Worm (Caenorhabditis elegans) whole organism, L3 larva: Measurements from ENCODE around the gene glb-3.
A peak's percentile ranks its signal among the peaks of the same experiment; 100 is the strongest.

Experiments used
- R02D3.7 ChIP-seq: fragments of 150-350 bp; optimal IDR thresholded peaks from 2 replicates; lab custom pipeline; 2014; ENCODE audit warnings: missing biosample characterization, missing genetic modification characterization
- ZK546.5 ChIP-seq: sonication (generic microtip); optimal IDR thresholded peaks from 2 replicates; lab custom pipeline; 2017; ENCODE audit warnings: missing biosample characterization, missing genetic modification characterization
- aly-2 ChIP-seq: fragments of 150-350 bp; optimal IDR thresholded peaks from 2 replicates; lab custom pipeline; 2014; ENCODE audit warnings: missing biosample characterization, missing genetic modification characterization
- ama-1 ChIP-seq: fragments of 150-350 bp; optimal IDR thresholded peaks from 2 replicates; lab custom pipeline; 2018
- ceh-16 ChIP-seq: sonication (generic microtip); optimal IDR thresholded peaks from 2 replicates; lab custom pipeline; 2017; ENCODE audit warnings: missing biosample characterization, missing genetic modification characterization
- ceh-28 ChIP-seq: fragments of 150-350 bp; optimal IDR thresholded peaks from 2 replicates; lab custom pipeline; 2014; ENCODE audit warnings: missing biosample characterization, missing genetic modification reagents, missing genetic modification characterization
- ceh-82 ChIP-seq: fragments of 150-350 bp; optimal IDR thresholded peaks from 2 replicates; lab custom pipeline; 2014; ENCODE audit warnings: missing biosample characterization, missing genetic modification characterization
- ceh-9 ChIP-seq: sonication (generic microtip); optimal IDR thresholded peaks from 2 replicates; lab custom pipeline; 2018; ENCODE audit warnings: missing biosample characterization, missing genetic modification characterization
- daf-12 ChIP-seq: fragments of 150-350 bp; optimal IDR thresholded peaks from 2 replicates; lab custom pipeline; 2014; ENCODE audit warnings: missing biosample characterization, missing genetic modification reagents, missing genetic modification characterization
- egl-27 ChIP-seq: sonication (generic microtip); optimal IDR thresholded peaks from 4 replicates; lab custom pipeline; 2017; ENCODE audit warnings: missing biosample characterization, missing genetic modification reagents, missing genetic modification characterization
- egl-5 ChIP-seq: fragments of 150-350 bp; optimal IDR thresholded peaks from 2 replicates; lab custom pipeline; 2017; ENCODE audit warnings: missing biosample characterization, missing genetic modification reagents, missing genetic modification characterization, inconsistent platforms
- elt-1 ChIP-seq: fragments of 150-350 bp; optimal IDR thresholded peaks from 2 replicates; lab custom pipeline; 2014; ENCODE audit warnings: missing biosample characterization, missing genetic modification characterization
- elt-2 ChIP-seq: sonication (generic microtip); optimal IDR thresholded peaks from 2 replicates; lab custom pipeline; 2016; ENCODE audit warnings: missing genetic modification reagents, mild to moderate bottlenecking, missing genetic modification characterization, missing compliant biosample characterization
- elt-3 ChIP-seq, 3 experiments: fragments of 150-350 bp in 1 of 3; sonication (generic microtip) in 2 of 3; optimal IDR thresholded peaks; 2 replicates in 2 of 3; 4 replicates in 1 of 3; lab custom pipeline; 2014 to 2017; ENCODE audit warnings: missing biosample characterization in 3 of 3, missing genetic modification characterization in 3 of 3
- eor-1 ChIP-seq, 2 experiments: fragments of 150-350 bp; optimal IDR thresholded peaks; 2 replicates each; lab custom pipeline; 2014 to 2018; ENCODE audit warnings: missing biosample characterization in 2 of 2, missing genetic modification characterization in 2 of 2
- fkh-10 ChIP-seq: sonication (generic microtip); optimal IDR thresholded peaks from 2 replicates; lab custom pipeline; 2017; ENCODE audit warnings: missing biosample characterization, missing genetic modification reagents, missing genetic modification characterization
- fos-1 ChIP-seq: fragments of 150-350 bp; optimal IDR thresholded peaks from 2 replicates; lab custom pipeline; 2014; ENCODE audit warnings: missing biosample characterization, missing genetic modification characterization
- hmg-11 ChIP-seq: sonication (generic microtip); optimal IDR thresholded peaks from 2 replicates; lab custom pipeline; 2016; ENCODE audit warnings: missing genetic modification characterization, missing compliant biosample characterization
- jun-1 ChIP-seq: fragments of 150-350 bp; optimal IDR thresholded peaks from 2 replicates; lab custom pipeline; 2014; ENCODE audit warnings: missing biosample characterization, missing genetic modification reagents, missing genetic modification characterization
- lin-39 ChIP-seq: fragments of 150-350 bp; optimal IDR thresholded peaks from 2 replicates; lab custom pipeline; 2018; ENCODE audit warnings: missing biosample characterization, missing genetic modification reagents, missing genetic modification characterization
- lsy-12 ChIP-seq: sonication (generic microtip); optimal IDR thresholded peaks from 2 replicates; lab custom pipeline; 2016; ENCODE audit warnings: mild to moderate bottlenecking, missing genetic modification characterization, missing compliant biosample characterization
- mdl-1 ChIP-seq: fragments of 150-350 bp; optimal IDR thresholded peaks from 2 replicates; lab custom pipeline; 2014; ENCODE audit warnings: missing biosample characterization, missing genetic modification characterization
- mml-1 ChIP-seq: fragments of 150-350 bp; sonication (generic microtip); optimal IDR thresholded peaks from 3 replicates; lab custom pipeline; 2014; ENCODE audit warnings: missing biosample characterization, missing genetic modification characterization
- nfya-1 ChIP-seq: sonication (generic microtip); optimal IDR thresholded peaks from 2 replicates; lab custom pipeline; 2017; ENCODE audit warnings: missing genetic modification characterization, mild to moderate bottlenecking, missing compliant biosample characterization, antibody characterized with exemption, moderate library complexity; ENCODE audit not compliant: insufficient read depth
- nhr-11 ChIP-seq: fragments of 150-350 bp; optimal IDR thresholded peaks from 2 replicates; lab custom pipeline; 2014; ENCODE audit warnings: missing biosample characterization, missing genetic modification characterization
- nhr-12 ChIP-seq: fragments of 150-350 bp; optimal IDR thresholded peaks from 2 replicates; lab custom pipeline; 2014; ENCODE audit warnings: missing biosample characterization, missing genetic modification characterization
- nhr-23 ChIP-seq: fragments of 150-350 bp; optimal IDR thresholded peaks from 2 replicates; lab custom pipeline; 2014; ENCODE audit warnings: missing biosample characterization, missing genetic modification reagents, missing genetic modification characterization
- nhr-237 ChIP-seq: fragments of 150-350 bp; optimal IDR thresholded peaks from 2 replicates; lab custom pipeline; 2014; ENCODE audit warnings: missing biosample characterization, missing genetic modification characterization
- nhr-25 ChIP-seq: sonication (generic microtip); optimal IDR thresholded peaks from 2 replicates; lab custom pipeline; 2017; ENCODE audit warnings: missing biosample characterization, missing genetic modification characterization
- nhr-28 ChIP-seq: fragments of 150-350 bp; optimal IDR thresholded peaks from 2 replicates; lab custom pipeline; 2014; ENCODE audit warnings: missing biosample characterization, missing genetic modification characterization
- nhr-43 ChIP-seq: sonication (generic microtip); optimal IDR thresholded peaks from 2 replicates; lab custom pipeline; 2016; ENCODE audit warnings: mild to moderate bottlenecking, missing genetic modification characterization, missing compliant biosample characterization; ENCODE audit not compliant: poor library complexity, severe bottlenecking
- nhr-67 ChIP-seq: fragments of 150-350 bp; optimal IDR thresholded peaks from 2 replicates; lab custom pipeline; 2014; ENCODE audit warnings: missing biosample characterization, missing genetic modification characterization
- nhr-76 ChIP-seq: fragments of 150-350 bp; sonication (generic microtip); optimal IDR thresholded peaks from 5 replicates; lab custom pipeline; 2014; ENCODE audit warnings: missing biosample characterization, missing genetic modification characterization
- nhr-77 ChIP-seq: fragments of 150-350 bp; optimal IDR thresholded peaks from 2 replicates; lab custom pipeline; 2014; ENCODE audit warnings: missing biosample characterization, missing genetic modification characterization
- pha-4 ChIP-seq: fragments of 150-350 bp; optimal IDR thresholded peaks from 2 replicates; lab custom pipeline; 2014; ENCODE audit warnings: missing biosample characterization, missing genetic modification reagents, missing genetic modification characterization
- pqm-1 ChIP-seq: fragments of 150-350 bp; optimal IDR thresholded peaks from 2 replicates; lab custom pipeline; 2017; ENCODE audit warnings: missing biosample characterization, missing genetic modification characterization, inconsistent platforms
- sea-2 ChIP-seq: fragments of 150-350 bp; sonication (generic microtip); optimal IDR thresholded peaks from 4 replicates; lab custom pipeline; 2014; ENCODE audit warnings: missing biosample characterization, missing genetic modification reagents, missing genetic modification characterization
- snpc-4 ChIP-seq: fragments of 150-350 bp; optimal IDR thresholded peaks from 2 replicates; lab custom pipeline; 2014; ENCODE audit warnings: missing biosample characterization, missing genetic modification characterization
- tbx-2 ChIP-seq: sonication (generic microtip); optimal IDR thresholded peaks from 2 replicates; lab custom pipeline; 2016; ENCODE audit warnings: mild to moderate bottlenecking, missing genetic modification characterization, missing compliant biosample characterization
- unc-62 ChIP-seq: fragments of 150-350 bp; sonication (generic microtip); optimal IDR thresholded peaks from 4 replicates; lab custom pipeline; 2014; ENCODE audit warnings: missing biosample characterization, missing genetic modification reagents, missing genetic modification characterization
- zag-1 ChIP-seq: fragments of 150-350 bp; optimal IDR thresholded peaks from 2 replicates; lab custom pipeline; 2014; ENCODE audit warnings: missing biosample characterization, missing genetic modification characterization
- ztf-11 ChIP-seq: fragments of 150-350 bp; optimal IDR thresholded peaks from 2 replicates; lab custom pipeline; 2014; ENCODE audit warnings: missing biosample characterization, missing genetic modification characterization
- ztf-4 ChIP-seq: fragments of 150-350 bp; optimal IDR thresholded peaks from 2 replicates; lab custom pipeline; 2014; ENCODE audit warnings: missing biosample characterization, missing genetic modification characterization

The glb-3 gene

DNA sequence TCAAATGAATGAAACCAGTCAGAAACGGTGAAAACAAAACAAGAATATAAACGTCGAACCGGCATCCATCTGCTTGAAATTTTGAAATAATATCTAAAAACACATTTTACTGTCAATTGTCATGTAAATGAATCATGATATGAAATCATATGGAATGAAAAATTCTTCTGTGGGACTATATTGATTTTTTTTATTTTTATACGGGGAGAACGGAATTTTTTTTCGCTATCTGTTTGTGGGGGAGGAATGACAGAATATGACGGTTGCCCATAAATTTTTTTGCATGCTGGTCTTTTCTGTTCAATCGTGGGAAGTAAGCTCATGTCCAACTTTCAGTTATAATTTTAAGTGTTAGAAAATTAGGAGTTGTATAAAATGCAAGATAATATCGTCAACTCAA is 10.3 kb downstream of the glb-3 start, which contains the start of gene C06H2.7:
Gene C06H2.7 (minus strand): TSS at position 101 of the 400 bp plus-strand sequence.
- no peak for TF ChIP-seq lsy-12 (tag; lab: Kevin White, UChicago)
- no peak for TF ChIP-seq ceh-28 (tag; lab: Kevin White, UChicago)
- no peak for TF ChIP-seq elt-3 (tag; optimal IDR thresholded peaks at IDR 0.05; lab: Kevin White, UChicago)
- no peak for TF ChIP-seq pha-4 (tag; lab: Kevin White, UChicago)
- TF ChIP-seq zag-1 (tag; lab: Kevin White, UChicago): no peak
- no peak for TF ChIP-seq R02D3.7 (tag; lab: Kevin White, UChicago)
- no peak for TF ChIP-seq fkh-10 (GFP tag; lab: Kevin White, UChicago)
- no peak for TF ChIP-seq ama-1 (lab: Kevin White, UChicago)

DNA sequence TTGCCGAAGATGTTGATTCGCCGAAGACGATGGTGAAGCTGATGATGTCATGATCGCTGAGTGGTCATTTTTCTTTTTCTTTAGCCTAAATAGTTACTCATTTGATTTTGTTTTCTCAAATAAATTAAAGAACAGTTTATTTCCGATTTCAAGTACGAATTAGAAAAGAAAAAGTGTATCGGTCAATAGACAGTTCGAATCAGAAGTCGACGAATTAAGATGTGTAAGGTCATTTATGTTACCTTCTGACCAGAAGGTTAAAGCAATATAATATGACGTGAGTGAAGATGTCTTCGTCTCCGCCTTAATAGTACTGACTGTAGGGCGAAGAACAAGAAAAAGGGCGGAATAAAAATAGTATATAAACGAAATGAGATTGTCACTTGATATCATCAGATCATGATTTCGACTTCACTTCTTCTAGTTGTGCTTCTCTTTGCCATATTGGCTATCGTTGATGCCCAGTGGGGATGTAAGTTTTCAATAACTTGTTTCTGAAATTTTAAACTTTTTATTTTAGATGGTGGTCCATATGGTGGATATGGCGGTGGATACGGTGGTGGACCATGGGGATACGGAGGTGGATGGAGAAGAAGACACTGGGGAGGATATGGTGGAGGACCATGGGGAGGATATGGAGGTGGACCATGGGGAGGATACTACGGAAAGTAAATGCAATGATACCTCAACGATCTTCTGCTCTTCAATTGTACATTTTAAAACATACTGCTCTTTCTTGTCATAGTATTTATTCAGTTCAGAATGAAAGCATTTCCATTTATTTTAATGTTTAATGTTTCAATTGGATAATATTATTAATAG is 12.8 kb downstream of the glb-3 start, which contains the start of the genes T19C4.24 and nlp-33:
Gene T19C4.24 (minus strand): TSS at position 51 of the 822 bp plus-strand sequence.
Gene nlp-33 (plus strand): TSS at position 389 of the 822 bp plus-strand sequence.
- TF ChIP-seq eor-1 (tag; optimal IDR thresholded peaks at IDR 0.05; lab: Kevin White, UChicago): no peak
- no peak for TF ChIP-seq nhr-77 (tag; lab: Kevin White, UChicago)
- no peak for TF ChIP-seq fos-1 (tag; lab: Kevin White, UChicago)
- TF ChIP-seq nhr-43 (tag; lab: Kevin White, UChicago): peak; percentile 61
- no peak for TF ChIP-seq tbx-2 (tag; lab: Kevin White, UChicago)
- no peak for TF ChIP-seq ztf-4 (tag; lab: Kevin White, UChicago)
- no peak for TF ChIP-seq ceh-16
- peak; percentile 37 for TF ChIP-seq nhr-23 (tag; lab: Kevin White, UChicago)
- TF ChIP-seq pqm-1: no peak
- TF ChIP-seq elt-3 (tag; optimal IDR thresholded peaks at IDR 0.05; lab: Kevin White, UChicago): peak in 1 of 3 experiments; percentile 79
- no peak for TF ChIP-seq mml-1 (tag; lab: Kevin White, UChicago)
- TF ChIP-seq ztf-11 (tag; lab: Kevin White, UChicago): no peak
- no peak for TF ChIP-seq hmg-11
- peak; percentile 8 for TF ChIP-seq R02D3.7 (tag; lab: Kevin White, UChicago)
- no peak for TF ChIP-seq nhr-67 (tag; lab: Kevin White, UChicago)
- TF ChIP-seq nfya-1 (tag; lab: Kevin White, UChicago): peak; percentile 34
- TF ChIP-seq nhr-25: peak; percentile 66
- TF ChIP-seq elt-1 (tag; lab: Kevin White, UChicago): peak; percentile 50
- TF ChIP-seq ama-1 (lab: Kevin White, UChicago): peak; percentile 91

DNA sequence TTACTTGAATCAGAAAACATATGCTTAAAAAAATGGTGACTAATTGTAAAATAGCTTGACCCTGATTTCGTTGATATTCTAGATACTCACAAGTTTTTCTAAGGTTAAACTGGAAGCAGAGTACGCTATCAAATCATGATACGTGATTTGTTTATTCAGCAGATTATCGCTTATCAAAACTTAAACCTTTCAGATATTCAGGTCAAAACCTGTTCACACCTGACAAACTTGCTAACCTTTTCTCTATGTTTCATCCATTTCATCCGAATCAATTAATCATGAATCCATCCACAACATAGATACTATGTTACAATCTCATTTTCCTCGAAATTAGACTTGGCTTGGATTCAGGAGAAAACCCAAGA is 13.4 kb downstream of the glb-3 start:
- TF ChIP-seq ceh-82 (tag; lab: Kevin White, UChicago) (no peak), ceh-28 (tag; lab: Kevin White, UChicago) (no peak), ztf-4 (tag; lab: Kevin White, UChicago) (peak; percentile 55), nhr-12 (no peak), nhr-43 (tag; lab: Kevin White, UChicago) (peak; percentile 76), nfya-1 (tag; lab: Kevin White, UChicago) (no peak), ZK546.5 (tag; lab: Kevin White, UChicago) (no peak), eor-1 (tag; optimal IDR thresholded peaks at IDR 0.05; lab: Kevin White, UChicago) (no peak), sea-2 (GFP tag; lab: Kevin White, UChicago) (no peak), egl-27 (tag; lab: Kevin White, UChicago) (no peak), mml-1 (tag; lab: Kevin White, UChicago) (no peak), tbx-2 (tag; lab: Kevin White, UChicago) (peak; percentile 41), unc-62 (no peak), pqm-1 (no peak), nhr-25 (peak; percentile 57), snpc-4 (tag; lab: Kevin White, UChicago) (no peak), nhr-77 (tag; lab: Kevin White, UChicago) (no peak), elt-3 (tag; optimal IDR thresholded peaks at IDR 0.05; lab: Kevin White, UChicago) (peak in 1 of 3 experiments; percentile 6), nhr-28 (tag; lab: Kevin White, UChicago) (no peak), elt-2 (tag; lab: Kevin White, UChicago) (no peak), fos-1 (tag; lab: Kevin White, UChicago) (no peak), daf-12 (tag; lab: Kevin White, UChicago) (peak; percentile 1), pha-4 (tag; lab: Kevin White, UChicago) (no peak), aly-2 (no peak), nhr-23 (tag; lab: Kevin White, UChicago) (peak; percentile 35), ama-1 (lab: Kevin White, UChicago) (peak; percentile 84), nhr-76 (tag; lab: Kevin White, UChicago) (no peak), R02D3.7 (tag; lab: Kevin White, UChicago) (no peak), nhr-67 (tag; lab: Kevin White, UChicago) (no peak), egl-5 (tag; lab: Kevin White, UChicago) (no peak), mdl-1 (tag; lab: Kevin White, UChicago) (no peak), nhr-237 (tag; lab: Kevin White, UChicago) (no peak), jun-1 (tag; lab: Kevin White, UChicago) (no peak), ceh-9 (tag; lab: Kevin White, UChicago) (no peak), lin-39 (tag; lab: Kevin White, UChicago) (no peak), nhr-11 (tag; lab: Kevin White, UChicago) (no peak)
- TF ChIP-seq, all 47 proteins: peak for 8
